Worm (Caenorhabditis elegans): ENCODE data around the gene F57E7.2.

F57E7.2 gene

ce11 chrV:16467840-16468239 is 15.1 kb downstream of the F57E7.2 start, which contains the start of gene sru-44:
TSS of gene sru-44 (minus strand) at chrV:16467940.
- TF ChIP-seq ref-1 (GFP tag; conservative IDR thresholded peaks at IDR 0.05) (no peak), med-1 (GFP tag; optimal IDR thresholded peaks at IDR 0.05; ENCODE audit: insufficient read depth) (no peak), flt-1 (GFP tag; IDR thresholded peaks at IDR 0.05) (no peak)

ce11 chrV:16460866-16461265 is 22.1 kb downstream of the F57E7.2 start, which contains the start of gene srh-142:
TSS of gene srh-142 (minus strand) at chrV:16460966.
- TF ChIP-seq klf-2 (GFP tag; conservative IDR thresholded peaks at IDR 0.05) (no peak), flt-1 (GFP tag; IDR thresholded peaks at IDR 0.05) (no peak), ref-1 (GFP tag; conservative IDR thresholded peaks at IDR 0.05) (no peak), cog-1 (tag; optimal IDR thresholded peaks at IDR 0.05) (no peak), ztf-29 (GFP tag; IDR thresholded peaks at IDR 0.05) (no peak), tab-1 (GFP tag; IDR thresholded peaks at IDR 0.05) (no peak), T22C8.4 (GFP tag; IDR thresholded peaks at IDR 0.05) (no peak), ztf-23 (GFP tag; IDR thresholded peaks at IDR 0.05) (no peak), med-1 (GFP tag; optimal IDR thresholded peaks at IDR 0.05; ENCODE audit: insufficient read depth) (no peak)

ce11 chrV:16459377-16459776 is 23.6 kb downstream of the F57E7.2 start:
- TF ChIP-seq med-1 (GFP tag; optimal IDR thresholded peaks at IDR 0.05; ENCODE audit: insufficient read depth): no peak
- TF ChIP-seq klf-2 (GFP tag; conservative IDR thresholded peaks at IDR 0.05): no peak
- TF ChIP-seq T22C8.4 (GFP tag; IDR thresholded peaks at IDR 0.05): no peak

- no peak for TF ChIP-seq cog-1 (tag; optimal IDR thresholded peaks at IDR 0.05)
- no peak for TF ChIP-seq klf-2 (GFP tag; conservative IDR thresholded peaks at IDR 0.05)
- TF ChIP-seq ref-1 (GFP tag; conservative IDR thresholded peaks at IDR 0.05): no peak
- TF ChIP-seq flt-1 (GFP tag; IDR thresholded peaks at IDR 0.05): no peak
- TF ChIP-seq ztf-29 (GFP tag; IDR thresholded peaks at IDR 0.05): no peak
- TF ChIP-seq med-1 (GFP tag; optimal IDR thresholded peaks at IDR 0.05; ENCODE audit: insufficient read depth): no peak
- TF ChIP-seq T22C8.4 (GFP tag; IDR thresholded peaks at IDR 0.05): no peak
- TF ChIP-seq tab-1 (GFP tag; IDR thresholded peaks at IDR 0.05): no peak
- no peak for TF ChIP-seq ztf-23 (GFP tag; IDR thresholded peaks at IDR 0.05)
These were observed 24.2 kb downstream of the F57E7.2 start, which contains the start of gene str-15 for ce11 chrV:16458714-16459113. TSS of gene str-15 (minus strand) at chrV:16458814.

- TF ChIP-seq flt-1 (GFP tag; IDR thresholded peaks at IDR 0.05) (no peak), ztf-29 (GFP tag; IDR thresholded peaks at IDR 0.05) (no peak), tab-1 (GFP tag; IDR thresholded peaks at IDR 0.05) (no peak), cog-1 (tag; optimal IDR thresholded peaks at IDR 0.05) (no peak), ztf-23 (GFP tag; IDR thresholded peaks at IDR 0.05) (no peak), med-1 (GFP tag; optimal IDR thresholded peaks at IDR 0.05; ENCODE audit: insufficient read depth) (no peak), klf-2 (GFP tag; conservative IDR thresholded peaks at IDR 0.05) (no peak), T22C8.4 (GFP tag; IDR thresholded peaks at IDR 0.05) (no peak), ref-1 (GFP tag; conservative IDR thresholded peaks at IDR 0.05) (no peak)
These were observed 27.9 kb downstream of the F57E7.2 start, which contains the start of gene str-14 for ce11 chrV:16455065-16455464. TSS of gene str-14 (minus strand) at chrV:16455165.

- TF ChIP-seq med-1 (GFP tag; optimal IDR thresholded peaks at IDR 0.05; ENCODE audit: insufficient read depth): no peak
- no peak for TF ChIP-seq ztf-23 (GFP tag; IDR thresholded peaks at IDR 0.05)
- TF ChIP-seq ref-1 (GFP tag; conservative IDR thresholded peaks at IDR 0.05): no peak
- no peak for TF ChIP-seq tab-1 (GFP tag; IDR thresholded peaks at IDR 0.05)
- TF ChIP-seq ztf-29 (GFP tag; IDR thresholded peaks at IDR 0.05): no peak
- no peak for TF ChIP-seq flt-1 (GFP tag; IDR thresholded peaks at IDR 0.05)
- TF ChIP-seq klf-2 (GFP tag; conservative IDR thresholded peaks at IDR 0.05): no peak
- no peak for TF ChIP-seq T22C8.4 (GFP tag; IDR thresholded peaks at IDR 0.05)
- no peak for TF ChIP-seq cog-1 (tag; optimal IDR thresholded peaks at IDR 0.05)
These were observed 35.2 kb downstream of the F57E7.2 start, which contains the start of gene T08G3.13 for ce11 chrV:16447735-16448134. TSS of gene T08G3.13 (plus strand) at chrV:16448035.

ce11 chrV:16446191-16446590 is 36.8 kb downstream of the F57E7.2 start:
- TF ChIP-seq flt-1 (GFP tag; IDR thresholded peaks at IDR 0.05) (no peak), med-1 (GFP tag; optimal IDR thresholded peaks at IDR 0.05; ENCODE audit: insufficient read depth) (no peak), ref-1 (GFP tag; conservative IDR thresholded peaks at IDR 0.05) (no peak), cog-1 (tag; optimal IDR thresholded peaks at IDR 0.05) (no peak)

ce11 chrV:16445676-16446075 is 37.3 kb downstream of the F57E7.2 start, which contains the start of gene T08G3.6:
TSS of gene T08G3.6 (plus strand) at chrV:16445976.
- TF ChIP-seq ref-1 (GFP tag; conservative IDR thresholded peaks at IDR 0.05): no peak
- no peak for TF ChIP-seq flt-1 (GFP tag; IDR thresholded peaks at IDR 0.05)

ce11 chrV:16443626-16444025 is 39.3 kb downstream of the F57E7.2 start, which contains the start of gene srh-141:
TSS of gene srh-141 (plus strand) at chrV:16443926.
- TF ChIP-seq med-1 (GFP tag; optimal IDR thresholded peaks at IDR 0.05; ENCODE audit: insufficient read depth) (no peak), T22C8.4 (GFP tag; IDR thresholded peaks at IDR 0.05) (no peak), ztf-23 (GFP tag; IDR thresholded peaks at IDR 0.05) (no peak), klf-2 (GFP tag; conservative IDR thresholded peaks at IDR 0.05) (no peak), cog-1 (tag; optimal IDR thresholded peaks at IDR 0.05) (no peak), flt-1 (GFP tag; IDR thresholded peaks at IDR 0.05) (no peak), tab-1 (GFP tag; IDR thresholded peaks at IDR 0.05) (no peak), ztf-29 (GFP tag; IDR thresholded peaks at IDR 0.05) (no peak), ref-1 (GFP tag; conservative IDR thresholded peaks at IDR 0.05) (no peak)

ce11 chrV:16437546-16437945 is 45.4 kb downstream of the F57E7.2 start, which contains the start of gene F26D2.15:
TSS of gene F26D2.15 (plus strand) at chrV:16437846.
- TF ChIP-seq cog-1 (tag; optimal IDR thresholded peaks at IDR 0.05): no peak
- TF ChIP-seq klf-2 (GFP tag; conservative IDR thresholded peaks at IDR 0.05): no peak
- no peak for TF ChIP-seq T22C8.4 (GFP tag; IDR thresholded peaks at IDR 0.05)
- no peak for TF ChIP-seq tab-1 (GFP tag; IDR thresholded peaks at IDR 0.05)
- TF ChIP-seq ref-1 (GFP tag; conservative IDR thresholded peaks at IDR 0.05): no peak
- TF ChIP-seq ztf-29 (GFP tag; IDR thresholded peaks at IDR 0.05): no peak
- no peak for TF ChIP-seq med-1 (GFP tag; optimal IDR thresholded peaks at IDR 0.05; ENCODE audit: insufficient read depth)
- TF ChIP-seq ztf-23 (GFP tag; IDR thresholded peaks at IDR 0.05): no peak
- TF ChIP-seq flt-1 (GFP tag; IDR thresholded peaks at IDR 0.05): no peak
